Fruit fly (Drosophila melanogaster): ENCODE results near the gene Paip2.

The Paip2 gene

DNA sequence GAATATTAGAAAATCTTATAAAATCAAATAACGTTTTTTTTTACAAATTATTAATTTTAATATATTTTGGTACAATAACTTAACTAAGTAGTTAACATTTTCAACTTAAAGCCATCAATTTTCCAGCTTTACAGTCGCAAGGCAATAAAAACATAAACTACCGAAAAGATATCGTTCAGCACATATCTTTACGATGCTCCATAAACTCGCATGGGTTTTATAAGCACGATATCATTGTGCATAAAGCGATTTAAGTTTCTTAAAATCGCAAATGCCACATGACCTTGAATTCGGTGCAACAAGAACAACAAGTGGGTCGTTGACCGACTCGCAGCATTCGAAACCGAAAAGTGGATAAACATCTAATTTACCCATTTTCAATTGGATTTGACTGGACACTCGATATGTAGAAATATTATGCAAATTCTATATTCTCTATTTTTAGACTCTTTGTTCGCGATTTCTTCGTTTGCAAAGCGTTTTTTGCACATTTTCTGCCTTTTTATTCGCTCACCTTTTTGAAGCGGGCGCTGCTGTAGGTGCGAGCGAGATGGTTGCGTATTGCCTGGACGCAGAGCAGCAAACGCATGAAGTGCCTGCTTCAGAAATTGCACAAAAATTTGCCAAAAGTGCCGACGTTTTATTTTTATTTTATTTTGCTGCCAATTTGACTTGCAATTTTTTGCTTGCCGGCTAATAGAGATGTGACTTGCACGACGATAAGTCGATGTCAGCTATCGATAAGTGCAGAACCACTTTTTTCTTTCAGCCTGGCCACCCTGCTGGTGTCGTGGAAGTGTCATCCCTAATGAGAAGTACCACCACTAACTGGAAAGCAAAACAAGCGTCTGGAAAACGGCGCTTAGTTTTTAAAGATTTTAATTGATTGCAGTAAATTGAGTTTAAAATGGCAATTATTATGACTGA lies 19.4 kb upstream of the Paip2 start, which contains the start of gene Spc25 (continued):
- peak; percentile 75; the same call in 2 of the 3 replicates for TF ChIP-seq ken (GFP tag; IDR thresholded peaks at IDR 0.05)
- no peak for TF ChIP-seq Hmx (GFP tag; optimal IDR thresholded peaks at IDR 0.05)
- TF ChIP-seq twi (tag; optimal IDR thresholded peaks at IDR 0.05) = no peak
- peak; percentile 64 for TF ChIP-seq CG3847 (GFP tag; IDR thresholded peaks at IDR 0.05)
- TF ChIP-seq sens (GFP tag) = peak; percentile 91
- TF ChIP-seq nmo (GFP tag; optimal IDR thresholded peaks at IDR 0.05) = peak; percentile 54
- TF ChIP-seq mld (GFP tag; IDR thresholded peaks at IDR 0.05; ENCODE audit: partially characterized antibody) = peak; percentile 86
- TF ChIP-seq CG1024 (GFP tag; IDR thresholded peaks at IDR 0.05) = no peak
- TF ChIP-seq CG9727 (GFP tag; optimal IDR thresholded peaks at IDR 0.05) = no peak
- TF ChIP-seq CG15601 (tag; optimal IDR thresholded peaks at IDR 0.05) = no peak
- TF ChIP-seq klu (GFP tag; IDR thresholded peaks at IDR 0.05) = no peak
- no peak for TF ChIP-seq CG10959 (GFP tag; IDR thresholded peaks at IDR 0.05)
- peak; percentile 93 for TF ChIP-seq bbx (GFP tag; IDR thresholded peaks at IDR 0.05; ENCODE audit: partially characterized antibody)
- no peak for TF ChIP-seq Fer1 (GFP tag; optimal IDR thresholded peaks at IDR 0.05)
- TF ChIP-seq Gug (GFP tag; IDR thresholded peaks at IDR 0.05) = peak; percentile 84
- peak; percentile 57 for TF ChIP-seq maf-S (GFP tag; optimal IDR thresholded peaks at IDR 0.05)
- TF ChIP-seq CG11398 (GFP tag; optimal IDR thresholded peaks at IDR 0.05) = no peak
- TF ChIP-seq Sry-β (GFP tag; optimal IDR thresholded peaks at IDR 0.05) = no peak
- TF ChIP-seq ranshi (GFP tag; IDR thresholded peaks at IDR 0.05) = peak; percentile 66; the same call in 1 of the 2 replicates
- peak; percentile 92 for TF ChIP-seq sna (GFP tag; IDR thresholded peaks at IDR 0.05; ENCODE audit: partially characterized antibody)
- no peak for TF ChIP-seq Drgx (GFP tag; IDR thresholded peaks at IDR 0.05)
- TF ChIP-seq CG9797 (GFP tag; optimal IDR thresholded peaks at IDR 0.05) = peak; percentile 49
- TF ChIP-seq CG10321 (GFP tag; IDR thresholded peaks at IDR 0.05) = no peak
- TF ChIP-seq CG17829 (tag; optimal IDR thresholded peaks at IDR 0.05) = peak; percentile 35
- TF ChIP-seq CG17568 (GFP tag; optimal IDR thresholded peaks at IDR 0.05) = no peak
- TF ChIP-seq Taf1 (GFP tag; IDR thresholded peaks at IDR 0.05) = no peak
- no peak for TF ChIP-seq sc (optimal IDR thresholded peaks at IDR 0.05)
- no peak for TF ChIP-seq sc (GFP tag; optimal IDR thresholded peaks at IDR 0.05)
- TF ChIP-seq CG4820 (GFP tag; optimal IDR thresholded peaks at IDR 0.05) = no peak
- TF ChIP-seq btn (GFP tag; optimal IDR thresholded peaks at IDR 0.05) = no peak
- no peak for TF ChIP-seq CG43689 (GFP tag; IDR thresholded peaks at IDR 0.05)
- no peak for TF ChIP-seq gro (GFP tag; optimal IDR thresholded peaks at IDR 0.05)
- TF ChIP-seq dati (GFP tag; IDR thresholded peaks at IDR 0.05) = no peak
- TF ChIP-seq CG17912 (GFP tag; optimal IDR thresholded peaks at IDR 0.05) = no peak
- TF ChIP-seq YL-1 (GFP tag; optimal IDR thresholded peaks at IDR 0.05) = peak; percentile 30
- peak; percentile 77 for TF ChIP-seq CG4617 (GFP tag; optimal IDR thresholded peaks at IDR 0.05; ENCODE audit: borderline replicate concordance)
- TF ChIP-seq ind (GFP tag; optimal IDR thresholded peaks at IDR 0.05) = peak; percentile 52
- peak; percentile 95 for TF ChIP-seq knrl (GFP tag; IDR thresholded peaks at IDR 0.05; ENCODE audit: partially characterized antibody)
- TF ChIP-seq CG13296 (GFP tag; optimal IDR thresholded peaks at IDR 0.05) = peak; percentile 18
- TF ChIP-seq MTF-1 (GFP tag; optimal IDR thresholded peaks at IDR 0.05; ENCODE audit: borderline replicate concordance) = no peak
- TF ChIP-seq CG1233 (GFP tag; optimal IDR thresholded peaks at IDR 0.05) = no peak
- TF ChIP-seq CG9817 (tag; optimal IDR thresholded peaks at IDR 0.05) = peak; percentile 33
- peak; percentile 86 for TF ChIP-seq Ets97D (GFP tag; optimal IDR thresholded peaks at IDR 0.05)
- 0 out of 2 replicates have a peak, but pooled peaks have one; percentile 31 for TF ChIP-seq stc (GFP tag; IDR thresholded peaks at IDR 0.05)
- peak; percentile 60 for TF ChIP-seq unpg (GFP tag; optimal IDR thresholded peaks at IDR 0.05)
- TF ChIP-seq CG13894 (tag; optimal IDR thresholded peaks at IDR 0.05) = no peak
- no peak for TF ChIP-seq D (optimal IDR thresholded peaks at IDR 0.05)
- no peak for TF ChIP-seq D (GFP tag; optimal IDR thresholded peaks at IDR 0.05)
- no peak for TF ChIP-seq Rx (GFP tag; IDR thresholded peaks at IDR 0.05)
